Fruit fly (Drosophila melanogaster) whole organism, embryonic: ENCODE data around the gene CG5986.
A peak's percentile ranks its signal among the peaks of the same experiment; 100 is the strongest.

Experiments used
- Aef1 ChIP-seq: fragments of 200-800 bp; sonication (Bioruptor generic); IDR thresholded peaks from 3 replicates; pipeline ENCODE4 v1.3.6; 2022; ENCODE audit warnings: missing biosample characterization, missing genetic modification characterization
- Antp ChIP-seq: fragments of 200-800 bp; sonication (Bioruptor generic); optimal IDR thresholded peaks from 3 replicates; lab custom pipeline; 2016; ENCODE audit warnings: missing biosample characterization, missing genetic modification characterization
- Atf6 ChIP-seq: fragments of 200-800 bp; sonication (Bioruptor generic); IDR thresholded peaks from 2 replicates; pipeline ENCODE4 v1.3.6; 2022; ENCODE audit warnings: missing biosample characterization, missing genetic modification characterization
- B-H1 ChIP-seq: fragments of 200-800 bp; sonication (Bioruptor generic); IDR thresholded peaks from 3 replicates; pipeline ENCODE4 v1.3.6; 2022; ENCODE audit warnings: missing biosample characterization, missing genetic modification characterization
- Blimp-1 ChIP-seq: fragments of 200-800 bp; sonication (Bioruptor generic); optimal IDR thresholded peaks from 3 replicates; lab custom pipeline; 2018; ENCODE audit warnings: missing biosample characterization, missing genetic modification characterization, mild to moderate bottlenecking, moderate library complexity, missing genetic modification reagents
- CG12659 ChIP-seq: fragments of 200-800 bp; sonication (Bioruptor generic); optimal IDR thresholded peaks from 3 replicates; lab custom pipeline; 2017; ENCODE audit warnings: mild to moderate bottlenecking, missing biosample characterization, missing genetic modification reagents, missing genetic modification characterization
- CG13123 ChIP-seq: fragments of 200-800 bp; sonication (Bioruptor generic); optimal IDR thresholded peaks from 2 replicates; lab custom pipeline; 2016; ENCODE audit warnings: missing biosample characterization, missing genetic modification characterization
- CG14441 ChIP-seq: fragments of 200-800 bp; sonication (Bioruptor generic); IDR thresholded peaks from 2 replicates; pipeline ENCODE4 v1.3.6; 2022; ENCODE audit warnings: missing biosample characterization, missing genetic modification characterization
- CG14667 ChIP-seq: fragments of 200-800 bp; sonication (Bioruptor generic); IDR thresholded peaks from 2 replicates; pipeline ENCODE4 v1.3.6; 2022; ENCODE audit warnings: missing biosample characterization, missing genetic modification characterization
- CG15269 ChIP-seq: fragments of 200-800 bp; sonication (Bioruptor generic); optimal IDR thresholded peaks from 2 replicates; lab custom pipeline; 2018; ENCODE audit warnings: missing biosample characterization, mild to moderate bottlenecking, missing genetic modification characterization, moderate library complexity
- CG15514 ChIP-seq: fragments of 200-800 bp; sonication (Bioruptor generic); optimal IDR thresholded peaks from 3 replicates; lab custom pipeline; 2017; ENCODE audit warnings: missing biosample characterization, missing genetic modification characterization, mild to moderate bottlenecking, moderate library complexity, missing genetic modification reagents
- CG1647 ChIP-seq: fragments of 200-800 bp; sonication (Bioruptor generic); optimal IDR thresholded peaks from 3 replicates; lab custom pipeline; 2016; ENCODE audit warnings: missing biosample characterization, missing genetic modification characterization
- CG17385 ChIP-seq: fragments of 200-800 bp; sonication (Bioruptor generic); optimal IDR thresholded peaks from 3 replicates; lab custom pipeline; 2018; ENCODE audit warnings: missing biosample characterization, mild to moderate bottlenecking, missing genetic modification characterization
- CG18476 ChIP-seq: fragments of 200-800 bp; sonication (Bioruptor generic); optimal IDR thresholded peaks from 2 replicates; lab custom pipeline; 2016; ENCODE audit warnings: missing biosample characterization, mild to moderate bottlenecking, missing genetic modification characterization
- CG18619 ChIP-seq: fragments of 200-800 bp; sonication (Bioruptor generic); optimal IDR thresholded peaks from 3 replicates; lab custom pipeline; 2017; ENCODE audit warnings: missing biosample characterization, mild to moderate bottlenecking, missing genetic modification characterization
- CG2129 ChIP-seq: fragments of 200-800 bp; sonication (Bioruptor generic); IDR thresholded peaks from 2 replicates; pipeline ENCODE4 v1.3.6; 2022; ENCODE audit warnings: missing biosample characterization, missing genetic modification characterization; ENCODE audit not compliant: partially characterized antibody
- CG2202 ChIP-seq: fragments of 200-800 bp; sonication (Bioruptor generic); optimal IDR thresholded peaks from 2 replicates; lab custom pipeline; 2018; ENCODE audit warnings: missing biosample characterization, mild to moderate bottlenecking, missing genetic modification characterization
- CG31365 ChIP-seq: fragments of 200-800 bp; sonication (Bioruptor generic); optimal IDR thresholded peaks from 2 replicates; lab custom pipeline; 2018; ENCODE audit warnings: missing biosample characterization, mild to moderate bottlenecking, missing genetic modification characterization
- CG31388 ChIP-seq: fragments of 200-800 bp; sonication (Bioruptor generic); optimal IDR thresholded peaks from 2 replicates; lab custom pipeline; 2016; ENCODE audit warnings: missing biosample characterization, missing genetic modification characterization
- CG32772 ChIP-seq: fragments of 200-800 bp; sonication (Bioruptor generic); IDR thresholded peaks from 2 replicates; pipeline ENCODE4 v1.3.6; 2022; ENCODE audit warnings: missing biosample characterization, missing genetic modification characterization
- CG6175 ChIP-seq: fragments of 200-800 bp; sonication (Bioruptor generic); IDR thresholded peaks from 3 replicates; pipeline ENCODE4 v1.3.6; 2022; ENCODE audit warnings: missing biosample characterization, missing genetic modification characterization
- CG6854 ChIP-seq: fragments of 200-800 bp; sonication (Bioruptor generic); optimal IDR thresholded peaks from 3 replicates; lab custom pipeline; 2017; ENCODE audit warnings: missing biosample characterization, mild to moderate bottlenecking, missing genetic modification characterization
- CG8944 ChIP-seq: fragments of 200-800 bp; sonication (Bioruptor generic); optimal IDR thresholded peaks from 3 replicates; lab custom pipeline; 2016; ENCODE audit warnings: missing biosample characterization, missing genetic modification characterization
- CG9817 ChIP-seq: fragments of 200-800 bp; sonication (Bioruptor generic); optimal IDR thresholded peaks from 2 replicates; lab custom pipeline; 2018; ENCODE audit warnings: missing biosample characterization, mild to moderate bottlenecking, missing genetic modification characterization, moderate library complexity
- CrebB ChIP-seq: fragments of 200-800 bp; sonication (Bioruptor generic); optimal IDR thresholded peaks from 3 replicates; lab custom pipeline; 2018; ENCODE audit warnings: missing biosample characterization, mild to moderate bottlenecking, missing genetic modification characterization
- D19A ChIP-seq: fragments of 200-800 bp; optimal IDR thresholded peaks from 3 replicates; lab custom pipeline; 2019; ENCODE audit warnings: missing biosample characterization, mild to moderate bottlenecking, missing genetic modification characterization, moderate library complexity
- Dbx ChIP-seq: fragments of 200-800 bp; sonication (Bioruptor generic); IDR thresholded peaks from 3 replicates; pipeline ENCODE4 v1.3.6; 2022; ENCODE audit warnings: missing biosample characterization, missing genetic modification characterization
- Ets65A ChIP-seq: fragments of 200-800 bp; sonication (Bioruptor generic); peaks from one replicate; lab custom pipeline; 2016; ENCODE audit warnings: missing biosample characterization, missing genetic modification characterization
- Hand ChIP-seq: fragments of 200-800 bp; sonication (Bioruptor generic); optimal IDR thresholded peaks from 2 replicates; lab custom pipeline; 2017; ENCODE audit warnings: mild to moderate bottlenecking, missing biosample characterization, missing genetic modification reagents, missing genetic modification characterization
- Hmr ChIP-seq: fragments of 200-800 bp; sonication (Bioruptor generic); optimal IDR thresholded peaks from 3 replicates; lab custom pipeline; 2017; ENCODE audit warnings: mild to moderate bottlenecking, missing biosample characterization, missing genetic modification reagents, missing genetic modification characterization
- NFAT ChIP-seq: fragments of 200-800 bp; sonication (Bioruptor generic); IDR thresholded peaks from 2 replicates; pipeline ENCODE4 v1.3.6; 2022; ENCODE audit warnings: missing biosample characterization, missing genetic modification characterization
- NK7.1 ChIP-seq: fragments of 200-800 bp; sonication (Bioruptor generic); optimal IDR thresholded peaks from 3 replicates; lab custom pipeline; 2016; ENCODE audit warnings: missing biosample characterization, missing genetic modification characterization
- Nf-YA ChIP-seq: fragments of 200-800 bp; sonication (Bioruptor generic); IDR thresholded peaks from 2 replicates; pipeline ENCODE4 v1.3.6; 2022; ENCODE audit warnings: missing biosample characterization, missing genetic modification characterization
- Ptx1 ChIP-seq: fragments of 200-800 bp; sonication (Bioruptor generic); IDR thresholded peaks from 2 replicates; pipeline ENCODE4 v1.3.6; 2022; ENCODE audit warnings: missing biosample characterization, missing genetic modification characterization
- Sox102F ChIP-seq: fragments of 200-800 bp; sonication (Bioruptor generic); optimal IDR thresholded peaks from 2 replicates; lab custom pipeline; 2018; ENCODE audit warnings: missing biosample characterization, mild to moderate bottlenecking, missing genetic modification characterization, moderate library complexity
- Ssrp ChIP-seq: fragments of 200-800 bp; sonication (Bioruptor generic); optimal IDR thresholded peaks from 2 replicates; lab custom pipeline; 2018; ENCODE audit warnings: missing biosample characterization, mild to moderate bottlenecking, missing genetic modification characterization, moderate library complexity
- Xrp1 ChIP-seq: fragments of 200-800 bp; sonication (Bioruptor generic); IDR thresholded peaks from 2 replicates; pipeline ENCODE4 v1.3.6; 2022; ENCODE audit warnings: missing biosample characterization, missing genetic modification characterization
- ems ChIP-seq: fragments of 200-800 bp; sonication (Bioruptor generic); optimal IDR thresholded peaks from 3 replicates; lab custom pipeline; 2016; ENCODE audit warnings: missing biosample characterization, missing genetic modification characterization
- fd3F ChIP-seq: fragments of 200-800 bp; sonication (Bioruptor generic); optimal IDR thresholded peaks from 2 replicates; lab custom pipeline; 2018; ENCODE audit warnings: missing biosample characterization, mild to moderate bottlenecking, missing genetic modification characterization, moderate library complexity
- gfzf ChIP-seq: fragments of 200-800 bp; sonication (Bioruptor generic); optimal IDR thresholded peaks from 2 replicates; lab custom pipeline; 2016; ENCODE audit warnings: missing biosample characterization, mild to moderate bottlenecking, missing genetic modification characterization, moderate library complexity
- h ChIP-seq: fragments of >200 bp; optimal IDR thresholded peaks from 2 replicates; lab custom pipeline; 2017
- jing ChIP-seq: fragments of 200-800 bp; sonication (Bioruptor generic); optimal IDR thresholded peaks from 2 replicates; lab custom pipeline; 2018; ENCODE audit warnings: missing biosample characterization, mild to moderate bottlenecking, missing genetic modification characterization
- jumu ChIP-seq: fragments of 200-800 bp; sonication (Bioruptor generic); optimal IDR thresholded peaks from 3 replicates; lab custom pipeline; 2016; ENCODE audit warnings: missing biosample characterization, missing genetic modification characterization
- lab ChIP-seq: fragments of 200-800 bp; sonication (Bioruptor generic); optimal IDR thresholded peaks from 3 replicates; lab custom pipeline; 2017; ENCODE audit warnings: missing biosample characterization, missing genetic modification characterization, mild to moderate bottlenecking, moderate library complexity, missing genetic modification reagents
- lola ChIP-seq, 3 experiments: fragments of >200 bp in 2 of 3; fragments of 200-800 bp in 1 of 3; sonication (Bioruptor generic) in 1 of 3; optimal IDR thresholded peaks; 2 replicates each; lab custom pipeline; 2017 to 2019; ENCODE audit warnings: missing biosample characterization in 3 of 3, missing genetic modification characterization in 3 of 3, mild to moderate bottlenecking in 1 of 3, moderate library complexity in 1 of 3
- mam ChIP-seq: fragments of 200-800 bp; sonication (Bioruptor generic); optimal IDR thresholded peaks from 3 replicates; lab custom pipeline; 2016; ENCODE audit warnings: missing biosample characterization, missing genetic modification characterization
- run ChIP-seq: fragments of 200-800 bp; sonication (Bioruptor generic); optimal IDR thresholded peaks from 3 replicates; lab custom pipeline; 2018; ENCODE audit warnings: missing biosample characterization, mild to moderate bottlenecking, missing genetic modification characterization
- sens-2 ChIP-seq: fragments of 200-800 bp; sonication (Bioruptor generic); IDR thresholded peaks from 2 replicates; pipeline ENCODE4 v1.3.6; 2022; ENCODE audit warnings: missing biosample characterization, missing genetic modification characterization
- slbo ChIP-seq: fragments of 200-800 bp; sonication (Bioruptor generic); IDR thresholded peaks from 2 replicates; pipeline ENCODE4 v1.3.6; 2022; ENCODE audit warnings: missing biosample characterization, missing genetic modification characterization
- stwl ChIP-seq: fragments of 200-800 bp; sonication (Bioruptor generic); optimal IDR thresholded peaks from 3 replicates; lab custom pipeline; 2018; ENCODE audit warnings: missing biosample characterization, mild to moderate bottlenecking, missing genetic modification characterization, moderate library complexity
- tio ChIP-seq: fragments of 200-800 bp; sonication (Bioruptor generic); optimal IDR thresholded peaks from 2 replicates; lab custom pipeline; 2017; ENCODE audit warnings: missing biosample characterization, missing genetic modification characterization, inconsistent platforms

The CG5986 gene

dm6 chr3R:24091653-24092052 is 44.1 kb downstream of the CG5986 start (continued):
- TF ChIP-seq Hmr (GFP tag; lab: Kevin White, UChicago) (peak; percentile 35), CG14667 (no peak), fd3F (GFP tag; lab: Kevin White, UChicago) (no peak), CG15514 (GFP tag; lab: Kevin White, UChicago) (peak; percentile 41), CG9817 (tag; lab: Kevin White, UChicago) (no peak), CG18476 (GFP tag; lab: Kevin White, UChicago) (no peak), CG31365 (tag; lab: Kevin White, UChicago) (no peak), CG32772 (GFP tag; lab: Robert Waterston, UW) (0 out of 2 replicates have a peak, but pooled peaks have one; percentile 22), run (tag; lab: Kevin White, UChicago) (no peak), stwl (no peak), NFAT (GFP tag; lab: Robert Waterston, UW) (0 out of 2 replicates have a peak, but pooled peaks have one; percentile 15), Ssrp (tag; lab: Kevin White, UChicago) (no peak), CG15269 (tag; lab: Kevin White, UChicago) (peak; percentile 17), B-H1 (GFP tag; lab: Robert Waterston, UW) (no peak), lab (GFP tag; lab: Kevin White, UChicago) (peak; percentile 52), CG17385 (GFP tag; lab: Kevin White, UChicago) (peak; percentile 14), CG6175 (GFP tag; lab: Robert Waterston, UW) (no peak), tio (GFP tag; lab: Kevin White, UChicago) (no peak), Sox102F (peak; percentile 36), mam (GFP tag; lab: Kevin White, UChicago) (peak; percentile 0), CG2202 (tag; lab: Kevin White, UChicago) (no peak), ems (GFP tag; lab: Kevin White, UChicago) (no peak), CG12659 (GFP tag; lab: Kevin White, UChicago) (no peak), CG31388 (no peak), CG8944 (GFP tag; lab: Kevin White, UChicago) (no peak), Nf-YA (no peak), CG6854 (GFP tag; lab: Kevin White, UChicago) (no peak), Hand (GFP tag; lab: Kevin White, UChicago) (peak; percentile 31), CG14441 (0 out of 2 replicates have a peak, but pooled peaks have one; percentile 21), Blimp-1 (GFP tag; lab: Kevin White, UChicago) (no peak), Ets65A (GFP tag; lab: Kevin White, UChicago) (peak; percentile 72), h (lab: Kevin White, UChicago) (no peak), CG1647 (no peak), CrebB (tag; lab: Kevin White, UChicago) (no peak), Xrp1 (0 out of 2 replicates have a peak, but pooled peaks have one; percentile 20), Antp (GFP tag; lab: Kevin White, UChicago) (no peak), jumu (GFP tag; lab: Kevin White, UChicago) (no peak), Ptx1 (GFP tag; lab: Robert Waterston, UW) (peak; percentile 37; the same call in 1 of the 2 replicates), sens-2 (GFP tag; lab: Robert Waterston, UW) (no peak), CG2129 (no peak), Dbx (GFP tag; lab: Robert Waterston, UW) (peak; percentile 14; the same call in 1 of the 3 replicates), gfzf (GFP tag; lab: Kevin White, UChicago) (no peak), slbo (GFP tag; lab: Robert Waterston, UW) (peak; percentile 46; the same call in 1 of the 2 replicates), lola (GFP tag; optimal IDR thresholded peaks at IDR 0.05; lab: Kevin White, UChicago) (no peak), Atf6 (GFP tag; lab: Robert Waterston, UW) (0 out of 2 replicates have a peak, but pooled peaks have one; percentile 18), CG18619 (GFP tag; lab: Kevin White, UChicago) (no peak), NK7.1 (no peak), jing (GFP tag; lab: Kevin White, UChicago) (no peak), D19A (tag; lab: Kevin White, UChicago) (no peak), CG13123 (GFP tag; lab: Kevin White, UChicago) (no peak), Aef1 (GFP tag; lab: Robert Waterston, UW) (0 out of 3 replicates have a peak, but pooled peaks have one; percentile 27)
